Worm (Caenorhabditis elegans): ENCODE data around the gene noca-2.

ce11 chrX:11630499-11630898 is 36.4 kb upstream of the noca-2 start:
- no peak for TF ChIP-seq pag-3 (tag; optimal IDR thresholded peaks at IDR 0.05; ENCODE audit: borderline replicate concordance, insufficient read depth)
- no peak for TF ChIP-seq ama-1 (optimal IDR thresholded peaks at IDR 0.05)
